Fruit fly (Drosophila melanogaster): ENCODE results near the gene Naprt.
A peak's percentile ranks its signal among the peaks of the same experiment; 100 is the strongest.

Gene Naprt

DNA sequence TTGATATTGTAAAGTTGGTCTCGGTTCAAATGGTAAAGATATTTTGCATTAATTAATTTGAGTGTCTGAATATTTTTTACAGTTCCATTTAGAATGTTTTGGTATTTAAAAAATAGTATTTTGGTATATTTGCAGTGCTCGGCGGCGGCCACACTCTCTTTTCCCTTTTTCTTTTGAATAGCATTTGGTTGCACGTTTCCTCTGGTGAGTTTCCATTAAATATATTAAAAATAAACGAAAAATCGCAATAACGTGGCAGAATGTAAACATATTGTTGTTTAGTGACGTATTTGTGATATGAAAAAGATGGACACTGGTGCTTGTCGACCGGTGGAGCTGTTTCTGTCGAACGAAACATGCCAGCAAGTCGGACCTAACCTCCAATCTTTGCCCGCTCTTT is 29.7 kb upstream of the Naprt start, which contains the start of gene RpL40 (continued):
- no peak for TF ChIP-seq Hr39 (optimal IDR thresholded peaks at IDR 0.05)
- no peak for TF ChIP-seq Camta (GFP tag; optimal IDR thresholded peaks at IDR 0.05)
- peak; percentile 20 for TF ChIP-seq CG1603 (tag; optimal IDR thresholded peaks at IDR 0.05)
- 0 out of 2 replicates have a peak, but pooled peaks have one; percentile 8 for TF ChIP-seq MBD-R2 (GFP tag; IDR thresholded peaks at IDR 0.05)
- TF ChIP-seq slp2 (GFP tag; optimal IDR thresholded peaks at IDR 0.05) = no peak
- TF ChIP-seq fru (optimal IDR thresholded peaks at IDR 0.05) = no peak
- no peak for TF ChIP-seq pum (GFP tag; optimal IDR thresholded peaks at IDR 0.05)
- TF ChIP-seq Meics (GFP tag; optimal IDR thresholded peaks at IDR 0.05) = no peak
- TF ChIP-seq nau (GFP tag; optimal IDR thresholded peaks at IDR 0.05) = peak; percentile 37
- TF ChIP-seq CG6765 (GFP tag; optimal IDR thresholded peaks at IDR 0.05) = no peak
- TF ChIP-seq crp (GFP tag; optimal IDR thresholded peaks at IDR 0.05) = no peak
- TF ChIP-seq CG10274 (GFP tag; optimal IDR thresholded peaks at IDR 0.05) = no peak
- TF ChIP-seq CG14441 (GFP tag; IDR thresholded peaks at IDR 0.05) = no peak
- TF ChIP-seq trem (tag; optimal IDR thresholded peaks at IDR 0.05) = peak; percentile 16
- TF ChIP-seq HHEX (GFP tag; optimal IDR thresholded peaks at IDR 0.05) = peak; percentile 24
- peak; percentile 32 for TF ChIP-seq CG10431 (GFP tag; optimal IDR thresholded peaks at IDR 0.05)
- TF ChIP-seq pita (GFP tag; optimal IDR thresholded peaks at IDR 0.05) = no peak
- TF ChIP-seq CG9215 (GFP tag; IDR thresholded peaks at IDR 0.05) = no peak
- no peak for TF ChIP-seq CTCF (GFP tag; optimal IDR thresholded peaks at IDR 0.05)
- TF ChIP-seq lbe (GFP tag; optimal IDR thresholded peaks at IDR 0.05) = peak; percentile 11
- no peak for TF ChIP-seq sug (tag; optimal IDR thresholded peaks at IDR 0.05)
- no peak for TF ChIP-seq CG8924 (tag; optimal IDR thresholded peaks at IDR 0.05)
- no peak for TF ChIP-seq Myb (GFP tag; optimal IDR thresholded peaks at IDR 0.05)
- TF ChIP-seq wor (GFP tag; IDR thresholded peaks at IDR 0.05) = no peak
- no peak for TF ChIP-seq Dad (GFP tag; optimal IDR thresholded peaks at IDR 0.05)
- no peak for TF ChIP-seq Atf3 (GFP tag; optimal IDR thresholded peaks at IDR 0.05)
- TF ChIP-seq stc (GFP tag; IDR thresholded peaks at IDR 0.05) = no peak
- no peak for TF ChIP-seq CG4360 (GFP tag; IDR thresholded peaks at IDR 0.05)
- no peak for TF ChIP-seq CG17612 (GFP tag; IDR thresholded peaks at IDR 0.05)
- TF ChIP-seq gro (GFP tag; optimal IDR thresholded peaks at IDR 0.05) = peak; percentile 3
- TF ChIP-seq CG3995 (GFP tag; optimal IDR thresholded peaks at IDR 0.05) = no peak
- no peak for TF ChIP-seq CG15514 (GFP tag; optimal IDR thresholded peaks at IDR 0.05)
- TF ChIP-seq Dref (GFP tag; IDR thresholded peaks at IDR 0.05) = peak; percentile 41; the same call in 1 of the 2 replicates
- no peak for TF ChIP-seq gsb (GFP tag; IDR thresholded peaks at IDR 0.05)
- no peak for TF ChIP-seq chif (GFP tag; optimal IDR thresholded peaks at IDR 0.05)
- no peak for TF ChIP-seq amos (GFP tag; IDR thresholded peaks at IDR 0.05; ENCODE audit: partially characterized antibody)
- no peak for TF ChIP-seq Hr51 (GFP tag; optimal IDR thresholded peaks at IDR 0.05)
- TF ChIP-seq CG18764 (GFP tag; optimal IDR thresholded peaks at IDR 0.05) = no peak
- peak; percentile 6 for TF ChIP-seq Jarid2 (GFP tag; optimal IDR thresholded peaks at IDR 0.05)
- no peak for TF ChIP-seq Aef1 (GFP tag; IDR thresholded peaks at IDR 0.05)
- no peak for TF ChIP-seq CG6272 (GFP tag; IDR thresholded peaks at IDR 0.05)
- TF ChIP-seq PHDP (tag; optimal IDR thresholded peaks at IDR 0.05) = peak; percentile 26
- no peak for TF ChIP-seq grau (tag; optimal IDR thresholded peaks at IDR 0.05)
- no peak for TF ChIP-seq CG15073 (GFP tag; optimal IDR thresholded peaks at IDR 0.05)
- no peak for TF ChIP-seq bsh (GFP tag; optimal IDR thresholded peaks at IDR 0.05)
- TF ChIP-seq NFAT (GFP tag; IDR thresholded peaks at IDR 0.05) = no peak
- TF ChIP-seq stwl (tag; optimal IDR thresholded peaks at IDR 0.05) = peak; percentile 21
- peak; percentile 24 for TF ChIP-seq CG3281 (GFP tag; optimal IDR thresholded peaks at IDR 0.05)
- no peak for TF ChIP-seq ATbp (GFP tag; optimal IDR thresholded peaks at IDR 0.05)
- no peak for TF ChIP-seq CG13424 (tag; optimal IDR thresholded peaks at IDR 0.05)
- peak; percentile 97 for TF ChIP-seq MESR4 (GFP tag; optimal IDR thresholded peaks at IDR 0.05)
- TF ChIP-seq emc (GFP tag; optimal IDR thresholded peaks at IDR 0.05) = no peak
